Worm (Caenorhabditis elegans): ENCODE data around the gene ccar-1.

- TF ChIP-seq unc-62 (GFP tag; optimal IDR thresholded peaks at IDR 0.05) (no peak), lin-13 (GFP tag; optimal IDR thresholded peaks at IDR 0.05) (no peak), mdl-1 (tag; optimal IDR thresholded peaks at IDR 0.05) (no peak), ceh-16 (tag; optimal IDR thresholded peaks at IDR 0.05) (no peak), nhr-77 (tag; optimal IDR thresholded peaks at IDR 0.05) (no peak), alr-1 (tag; optimal IDR thresholded peaks at IDR 0.05) (no peak), nhr-10 (tag; optimal IDR thresholded peaks at IDR 0.05) (no peak), Y55F3AM.14 (GFP tag; optimal IDR thresholded peaks at IDR 0.05) (no peak), fos-1 (tag; optimal IDR thresholded peaks at IDR 0.05) (no peak), skn-1 (tag; optimal IDR thresholded peaks at IDR 0.05) (no peak), ztf-4 (tag; optimal IDR thresholded peaks at IDR 0.05) (no peak), R02D3.7 (tag; optimal IDR thresholded peaks at IDR 0.05) (no peak)
Measured at ce11 chrIV:14114357-14114756, 43.0 kb downstream of the ccar-1 start.
